Fruit fly (Drosophila melanogaster): Measurements from ENCODE around the gene MetRS-m.

MetRS-m gene

DNA sequence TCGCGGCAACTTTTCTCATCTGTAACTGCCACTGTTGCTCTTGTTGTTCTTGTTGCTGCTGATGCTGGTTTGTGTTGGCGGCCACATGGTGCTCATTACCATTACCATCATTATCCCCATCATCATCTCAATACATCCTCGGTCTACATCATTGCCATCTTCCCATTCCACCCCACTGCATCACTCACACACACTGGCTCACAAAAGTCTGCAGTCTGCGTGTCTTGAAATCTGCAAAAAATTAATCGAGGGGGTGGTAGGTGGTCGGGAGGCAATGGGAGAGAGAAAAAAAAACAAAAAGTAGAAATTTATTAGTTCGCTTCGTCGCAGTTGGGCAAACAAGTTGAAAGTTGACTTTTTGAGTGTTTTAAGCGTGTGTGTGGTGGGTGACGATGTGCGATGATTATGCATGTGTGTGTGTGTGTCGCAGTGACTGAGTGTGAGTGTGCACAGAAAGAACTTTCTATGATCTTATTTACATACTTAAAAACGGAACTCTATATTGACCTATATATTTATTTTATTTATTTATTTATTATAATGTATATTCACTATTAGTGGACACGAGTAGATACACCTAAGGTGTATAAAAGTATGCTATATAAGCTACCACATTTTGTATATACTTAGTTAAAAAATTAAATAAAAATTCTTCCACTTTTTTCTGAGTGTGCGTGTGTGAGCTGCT, 19.7 kb upstream of the MetRS-m start (continued):
- TF ChIP-seq Oaz (GFP tag; IDR thresholded peaks at IDR 0.05), result no peak
- TF ChIP-seq Deaf1 (tag; optimal IDR thresholded peaks at IDR 0.05), result no peak
- TF ChIP-seq CG4328 (GFP tag; optimal IDR thresholded peaks at IDR 0.05), result no peak
- TF ChIP-seq hkb (optimal IDR thresholded peaks at IDR 0.05), result no peak
- TF ChIP-seq hkb (GFP tag; IDR thresholded peaks at IDR 0.05), result peak; percentile 48
- TF ChIP-seq crol (GFP tag; IDR thresholded peaks at IDR 0.05), result no peak
- no peak for TF ChIP-seq otp (GFP tag; IDR thresholded peaks at IDR 0.05)
- 0 out of 2 replicates have a peak, but pooled peaks have one; percentile 29 for TF ChIP-seq CG17328 (GFP tag; IDR thresholded peaks at IDR 0.05)
- TF ChIP-seq Doc3 (GFP tag; IDR thresholded peaks at IDR 0.05; ENCODE audit: partially characterized antibody), result no peak
- TF ChIP-seq CG12236 (GFP tag; optimal IDR thresholded peaks at IDR 0.05), result no peak
- no peak for TF ChIP-seq B-H2 (GFP tag; optimal IDR thresholded peaks at IDR 0.05)
- no peak for TF ChIP-seq mld (GFP tag; IDR thresholded peaks at IDR 0.05; ENCODE audit: partially characterized antibody)
- TF ChIP-seq ap (GFP tag; IDR thresholded peaks at IDR 0.05), result no peak
- no peak for TF ChIP-seq kay (GFP tag; optimal IDR thresholded peaks at IDR 0.05)
- TF ChIP-seq sisA (GFP tag; IDR thresholded peaks at IDR 0.05), result peak; percentile 10; the same call in 1 of the 2 replicates
- TF ChIP-seq CG10543 (GFP tag; optimal IDR thresholded peaks at IDR 0.05), result no peak
- TF ChIP-seq CG6689 (GFP tag; IDR thresholded peaks at IDR 0.05), result 0 out of 2 replicates have a peak, but pooled peaks have one; percentile 19
- TF ChIP-seq zfh1 (GFP tag; IDR thresholded peaks at IDR 0.05), result no peak
- no peak for TF ChIP-seq chn (GFP tag; optimal IDR thresholded peaks at IDR 0.05)
- no peak for TF ChIP-seq Nf-YC (tag; optimal IDR thresholded peaks at IDR 0.05)
- no peak for TF ChIP-seq pum (GFP tag; optimal IDR thresholded peaks at IDR 0.05)
- no peak for TF ChIP-seq CG1529 (GFP tag; optimal IDR thresholded peaks at IDR 0.05)
- no peak for TF ChIP-seq CG34422 (GFP tag; IDR thresholded peaks at IDR 0.05)
- no peak for TF ChIP-seq seq (GFP tag; IDR thresholded peaks at IDR 0.05)
- no peak for TF ChIP-seq tna (GFP tag; IDR thresholded peaks at IDR 0.05; ENCODE audit: partially characterized antibody)
- TF ChIP-seq Six4 (GFP tag; optimal IDR thresholded peaks at IDR 0.05), result no peak
- TF ChIP-seq jumu (GFP tag; optimal IDR thresholded peaks at IDR 0.05), result no peak
- TF ChIP-seq tap (tag; optimal IDR thresholded peaks at IDR 0.05), result no peak
- no peak for TF ChIP-seq lilli (GFP tag; optimal IDR thresholded peaks at IDR 0.05)
- peak; percentile 19 for TF ChIP-seq CG12299 (tag; optimal IDR thresholded peaks at IDR 0.05)
- no peak for TF ChIP-seq CG4360 (GFP tag; IDR thresholded peaks at IDR 0.05)
- TF ChIP-seq sd (tag; optimal IDR thresholded peaks at IDR 0.05), result no peak
- no peak for TF ChIP-seq CG7745 (tag; optimal IDR thresholded peaks at IDR 0.05)
- TF ChIP-seq nerfin-2 (GFP tag; IDR thresholded peaks at IDR 0.05; ENCODE audit: partially characterized antibody), result no peak
- TF ChIP-seq MTF-1 (GFP tag; optimal IDR thresholded peaks at IDR 0.05; ENCODE audit: borderline replicate concordance), result no peak
- TF ChIP-seq sima (GFP tag; optimal IDR thresholded peaks at IDR 0.05), result no peak
- TF ChIP-seq CG6254 (GFP tag; optimal IDR thresholded peaks at IDR 0.05), result peak; percentile 4
- no peak for TF ChIP-seq CG42726 (GFP tag; IDR thresholded peaks at IDR 0.05; ENCODE audit: partially characterized antibody)
- peak; percentile 42 for TF ChIP-seq Fer1 (GFP tag; optimal IDR thresholded peaks at IDR 0.05)
- TF ChIP-seq CG1647 (GFP tag; optimal IDR thresholded peaks at IDR 0.05), result no peak
- TF ChIP-seq shn (GFP tag; optimal IDR thresholded peaks at IDR 0.05), result no peak
- TF ChIP-seq CG17385 (GFP tag; optimal IDR thresholded peaks at IDR 0.05), result no peak
- TF ChIP-seq NFAT (GFP tag; IDR thresholded peaks at IDR 0.05), result no peak
- TF ChIP-seq dmrt11E (tag; optimal IDR thresholded peaks at IDR 0.05), result no peak
- TF ChIP-seq CG9215 (GFP tag; IDR thresholded peaks at IDR 0.05), result 0 out of 2 replicates have a peak, but pooled peaks have one; percentile 15
- no peak for TF ChIP-seq CG8281 (tag; optimal IDR thresholded peaks at IDR 0.05)
- no peak for TF ChIP-seq Nf-YA (GFP tag; IDR thresholded peaks at IDR 0.05)
- no peak for TF ChIP-seq CG6272 (GFP tag; IDR thresholded peaks at IDR 0.05)
- no peak for TF ChIP-seq br (optimal IDR thresholded peaks at IDR 0.05)
- TF ChIP-seq Awh (GFP tag; IDR thresholded peaks at IDR 0.05), result no peak
- no peak for TF ChIP-seq CG2889 (GFP tag; IDR thresholded peaks at IDR 0.05)

Data from whole organism, embryonic.